Fruit fly (Drosophila melanogaster): ENCODE measurements around the gene CG42393.

CG42393 gene

dm6 chr3L:18040017-18040416 is 2.5 kb upstream of the CG42393 start, which contains the start of gene CG32192:
Gene CG32192, plus strand, starts transcription at chr3L:18040317.
- no peak for TF ChIP-seq noc (tag; optimal IDR thresholded peaks at IDR 0.05)

dm6 chr3L:18044333-18045043 is 2.0 kb downstream of the CG42393 start:
- TF ChIP-seq noc (tag; optimal IDR thresholded peaks at IDR 0.05) = no peak

dm6 chr3L:18046590-18047158 is 4.1 kb downstream of the CG42393 start:
- peak; percentile 36 for TF ChIP-seq noc (tag; optimal IDR thresholded peaks at IDR 0.05)

dm6 chr3L:18057033-18057432 is 14.5 kb downstream of the CG42393 start:
- TF ChIP-seq noc (tag; optimal IDR thresholded peaks at IDR 0.05) = no peak

dm6 chr3L:18057752-18058518 is 15.4 kb downstream of the CG42393 start:
- TF ChIP-seq noc (tag; optimal IDR thresholded peaks at IDR 0.05) = no peak

- TF ChIP-seq noc (tag; optimal IDR thresholded peaks at IDR 0.05) = no peak
These were observed 18.7 kb downstream of the CG42393 start for dm6 chr3L:18061240-18061639.

- TF ChIP-seq noc (tag; optimal IDR thresholded peaks at IDR 0.05) = no peak
These were observed 19.3 kb downstream of the CG42393 start for dm6 chr3L:18061713-18062365.

- TF ChIP-seq noc (tag; optimal IDR thresholded peaks at IDR 0.05) = no peak
These were observed 20.5 kb downstream of the CG42393 start for dm6 chr3L:18062959-18063510.

dm6 chr3L:18064632-18065482 is 22.3 kb downstream of the CG42393 start, which contains the start of gene Eip75B:
Gene Eip75B, minus strand, starts transcription at chr3L:18064696.
- TF ChIP-seq noc (tag; optimal IDR thresholded peaks at IDR 0.05) = no peak

dm6 chr3L:18070050-18070449 is 27.5 kb downstream of the CG42393 start, which contains the start of gene CG44006:
Gene CG44006, minus strand, starts transcription at chr3L:18070150.
- no peak for TF ChIP-seq noc (tag; optimal IDR thresholded peaks at IDR 0.05)

dm6 chr3L:18072023-18072422 is 29.5 kb downstream of the CG42393 start, which contains the start of gene CG44005:
Gene CG44005, minus strand, starts transcription at chr3L:18072123.
- no peak for TF ChIP-seq noc (tag; optimal IDR thresholded peaks at IDR 0.05)

- TF ChIP-seq noc (tag; optimal IDR thresholded peaks at IDR 0.05) = no peak
These were observed 31.1 kb downstream of the CG42393 start, which contains the start of gene CG44004 for dm6 chr3L:18073559-18074134. Gene CG44004, minus strand, starts transcription at chr3L:18073863.

- TF ChIP-seq noc (tag; optimal IDR thresholded peaks at IDR 0.05) = no peak
These were observed 32.5 kb downstream of the CG42393 start for dm6 chr3L:18074988-18075387.

- TF ChIP-seq noc (tag; optimal IDR thresholded peaks at IDR 0.05) = no peak
These were observed 33.3 kb downstream of the CG42393 start for dm6 chr3L:18075853-18076252.
